Worm (Caenorhabditis elegans) whole organism, L3 larva: ENCODE measurements around the gene anp-1.

Experiments
- R02D3.7 ChIP-seq: fragments of 150-350 bp; optimal IDR thresholded peaks from 2 replicates; lab custom pipeline; 2014; ENCODE audit warnings: missing biosample characterization, missing genetic modification characterization
- ama-1 ChIP-seq: fragments of 150-350 bp; optimal IDR thresholded peaks from 2 replicates; lab custom pipeline; 2018
- ceh-82 ChIP-seq: fragments of 150-350 bp; optimal IDR thresholded peaks from 2 replicates; lab custom pipeline; 2014; ENCODE audit warnings: missing biosample characterization, missing genetic modification characterization
- nhr-28 ChIP-seq: fragments of 150-350 bp; optimal IDR thresholded peaks from 2 replicates; lab custom pipeline; 2014; ENCODE audit warnings: missing biosample characterization, missing genetic modification characterization

DNA sequence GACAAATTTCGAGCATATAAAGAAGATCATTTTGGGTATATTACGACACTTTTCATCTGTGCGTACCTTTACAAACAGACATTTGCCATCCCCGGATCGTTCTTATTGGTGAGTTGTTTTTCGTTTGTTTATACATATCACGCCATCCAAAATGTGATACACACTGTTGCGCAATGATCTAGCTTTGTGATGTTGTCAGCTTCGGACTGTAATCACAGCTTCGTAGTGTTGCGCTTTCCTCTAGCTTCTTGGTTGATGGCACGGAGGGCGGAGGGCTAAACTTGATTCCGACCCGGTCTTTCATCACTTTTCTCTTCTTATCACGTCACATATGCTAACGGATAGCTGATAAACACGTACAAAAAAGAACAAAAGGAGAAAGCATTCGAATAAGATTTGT, 20.1 kb downstream of the anp-1 start:
- TF ChIP-seq nhr-28 (tag; lab: Kevin White, UChicago) (no peak), R02D3.7 (no peak), ama-1 (lab: Kevin White, UChicago) (peak; percentile 36), ceh-82 (tag; lab: Kevin White, UChicago) (no peak)
